Fruit fly (Drosophila melanogaster) whole organism, embryonic: ENCODE data around the gene Nasp.
A peak's percentile ranks its signal among the peaks of the same experiment; 100 is the strongest.

Experiments used
- CG11504 ChIP-seq: fragments of 200-800 bp; sonication (Bioruptor generic); optimal IDR thresholded peaks from 3 replicates; lab custom pipeline; 2019; ENCODE audit warnings: missing biosample characterization, mild to moderate bottlenecking, missing genetic modification characterization, moderate library complexity
- CG11560 ChIP-seq: fragments of 200-800 bp; sonication (Bioruptor generic); IDR thresholded peaks from 3 replicates; pipeline ENCODE4 v1.3.6; 2022; ENCODE audit warnings: missing biosample characterization, missing genetic modification characterization
- CG14860 ChIP-seq: fragments of 200-800 bp; sonication (Bioruptor generic); IDR thresholded peaks from 3 replicates; pipeline ENCODE4 v1.3.6; 2022; ENCODE audit warnings: missing biosample characterization, missing genetic modification characterization; ENCODE audit not compliant: partially characterized antibody
- CG16779 ChIP-seq: fragments of 200-800 bp; sonication (Bioruptor generic); IDR thresholded peaks from 2 replicates; pipeline ENCODE4 v1.3.6; 2022; ENCODE audit warnings: missing biosample characterization, missing genetic modification characterization
- CG16863 ChIP-seq: fragments of 200-800 bp; sonication (Bioruptor generic); optimal IDR thresholded peaks from 3 replicates; lab custom pipeline; 2016; ENCODE audit warnings: missing biosample characterization, missing genetic modification characterization
- CG17328 ChIP-seq: fragments of 200-800 bp; sonication (Bioruptor generic); IDR thresholded peaks from 2 replicates; pipeline ENCODE4 v1.3.6; 2022; ENCODE audit warnings: missing biosample characterization, missing genetic modification characterization
- CG17359 ChIP-seq: fragments of 200-800 bp; sonication (Bioruptor generic); optimal IDR thresholded peaks from 3 replicates; lab custom pipeline; 2018; ENCODE audit warnings: missing biosample characterization, mild to moderate bottlenecking, missing genetic modification characterization, moderate library complexity
- CG18764 ChIP-seq: fragments of 200-800 bp; sonication (Bioruptor generic); optimal IDR thresholded peaks from 3 replicates; lab custom pipeline; 2016; ENCODE audit warnings: missing biosample characterization, missing genetic modification characterization
- CG33557 ChIP-seq: fragments of 200-800 bp; sonication (Bioruptor generic); optimal IDR thresholded peaks from 2 replicates; lab custom pipeline; 2019; ENCODE audit warnings: missing biosample characterization, mild to moderate bottlenecking, missing genetic modification characterization, moderate library complexity
- CG42726 ChIP-seq: fragments of 200-800 bp; sonication (Bioruptor generic); IDR thresholded peaks from 2 replicates; pipeline ENCODE4 v1.3.6; 2022; ENCODE audit warnings: missing biosample characterization, missing genetic modification characterization; ENCODE audit not compliant: partially characterized antibody
- CG4328 ChIP-seq: fragments of 200-800 bp; sonication (Bioruptor generic); optimal IDR thresholded peaks from 3 replicates; lab custom pipeline; 2017; ENCODE audit warnings: missing biosample characterization, missing genetic modification reagents, missing genetic modification characterization
- CG4707 ChIP-seq: fragments of 200-800 bp; sonication (Bioruptor generic); optimal IDR thresholded peaks from 2 replicates; lab custom pipeline; 2018; ENCODE audit warnings: missing biosample characterization, mild to moderate bottlenecking, missing genetic modification characterization, moderate library complexity
- CG6813 ChIP-seq: fragments of 200-800 bp; sonication (Bioruptor generic); optimal IDR thresholded peaks from 2 replicates; lab custom pipeline; 2017; ENCODE audit warnings: missing biosample characterization, missing genetic modification characterization, mild to moderate bottlenecking, moderate library complexity, missing genetic modification reagents
- CG6854 ChIP-seq: fragments of 200-800 bp; sonication (Bioruptor generic); optimal IDR thresholded peaks from 3 replicates; lab custom pipeline; 2017; ENCODE audit warnings: missing biosample characterization, mild to moderate bottlenecking, missing genetic modification characterization
- CG7357 ChIP-seq: fragments of 200-800 bp; sonication (Bioruptor generic); IDR thresholded peaks from 3 replicates; pipeline ENCODE4 v1.3.6; 2022; ENCODE audit warnings: missing biosample characterization, missing genetic modification characterization
- CG7839 ChIP-seq: fragments of 200-800 bp; sonication (Bioruptor generic); optimal IDR thresholded peaks from 3 replicates; lab custom pipeline; 2018; ENCODE audit warnings: missing biosample characterization, mild to moderate bottlenecking, missing genetic modification characterization, moderate library complexity
- CG7963 ChIP-seq: fragments of 200-800 bp; sonication (Bioruptor generic); IDR thresholded peaks from 3 replicates; pipeline ENCODE4 v1.3.6; 2022; ENCODE audit warnings: missing biosample characterization, missing genetic modification characterization; ENCODE audit not compliant: partially characterized antibody
- CG9609 ChIP-seq: fragments of 200-800 bp; sonication (Bioruptor generic); optimal IDR thresholded peaks from 3 replicates; lab custom pipeline; 2016; ENCODE audit warnings: missing biosample characterization, missing genetic modification characterization
- Deaf1 ChIP-seq: fragments of 200-800 bp; optimal IDR thresholded peaks from 3 replicates; lab custom pipeline; 2019; ENCODE audit warnings: missing biosample characterization, mild to moderate bottlenecking, missing genetic modification characterization, moderate library complexity
- Doc2 ChIP-seq: fragments of 200-800 bp; sonication (Bioruptor generic); IDR thresholded peaks from 2 replicates; pipeline ENCODE4 v1.3.6; 2022; ENCODE audit warnings: missing biosample characterization, missing genetic modification characterization
- Doc3 ChIP-seq: fragments of 200-800 bp; sonication (Bioruptor generic); IDR thresholded peaks from 3 replicates; pipeline ENCODE4 v1.3.6; 2022; ENCODE audit warnings: missing biosample characterization, missing genetic modification characterization; ENCODE audit not compliant: partially characterized antibody
- E2f2 ChIP-seq: fragments of 200-800 bp; sonication (Bioruptor generic); IDR thresholded peaks from 2 replicates; pipeline ENCODE4 v1.3.6; 2022; ENCODE audit warnings: missing biosample characterization, missing genetic modification characterization
- HHEX ChIP-seq: fragments of 200-800 bp; sonication (Bioruptor generic); optimal IDR thresholded peaks from 3 replicates; lab custom pipeline; 2017; ENCODE audit warnings: missing biosample characterization, mild to moderate bottlenecking, missing genetic modification characterization, missing genetic modification reagents
- HLH4C ChIP-seq: fragments of 200-800 bp; sonication (Bioruptor generic); IDR thresholded peaks from 3 replicates; pipeline ENCODE4 v1.3.6; 2022; ENCODE audit warnings: missing biosample characterization, missing genetic modification characterization; ENCODE audit not compliant: partially characterized antibody
- Hey ChIP-seq: fragments of 200-800 bp; sonication (Bioruptor generic); optimal IDR thresholded peaks from 3 replicates; lab custom pipeline; 2018; ENCODE audit warnings: missing biosample characterization, mild to moderate bottlenecking, missing genetic modification characterization
- Hr51 ChIP-seq, 2 experiments: fragments of 200-800 bp; sonication (Bioruptor generic); optimal IDR thresholded peaks; 2 replicates in 1 of 2; 3 replicates in 1 of 2; lab custom pipeline; 2016 to 2018; ENCODE audit warnings: missing biosample characterization in 2 of 2, missing genetic modification characterization in 2 of 2, mild to moderate bottlenecking in 1 of 2, moderate library complexity in 1 of 2
- Max ChIP-seq: fragments of 200-800 bp; sonication (Bioruptor generic); optimal IDR thresholded peaks from 2 replicates; lab custom pipeline; 2016; ENCODE audit warnings: missing biosample characterization, mild to moderate bottlenecking, missing genetic modification characterization
- Nf-YB ChIP-seq: fragments of 200-800 bp; sonication (Bioruptor generic); optimal IDR thresholded peaks from 3 replicates; lab custom pipeline; 2019; ENCODE audit warnings: missing biosample characterization, mild to moderate bottlenecking, missing genetic modification characterization, moderate library complexity
- Side ChIP-seq: fragments of 200-800 bp; sonication (Bioruptor generic); optimal IDR thresholded peaks from 2 replicates; lab custom pipeline; 2016; ENCODE audit warnings: missing biosample characterization, missing genetic modification characterization
- cg ChIP-seq: fragments of 200-800 bp; sonication (Bioruptor generic); optimal IDR thresholded peaks from 3 replicates; lab custom pipeline; 2019; ENCODE audit warnings: missing biosample characterization, mild to moderate bottlenecking, missing genetic modification characterization, moderate library complexity
- croc ChIP-seq: fragments of 200-800 bp; sonication (Bioruptor generic); conservative IDR thresholded peaks from 3 replicates; pipeline ENCODE4 v1.3.6; 2022; ENCODE audit warnings: missing biosample characterization, missing genetic modification characterization
- dysf ChIP-seq: fragments of 200-800 bp; sonication (Bioruptor generic); IDR thresholded peaks from 3 replicates; pipeline ENCODE4 v1.3.6; 2022; ENCODE audit warnings: missing biosample characterization, missing genetic modification characterization
- ewg ChIP-seq: fragments of 200-800 bp; sonication (Bioruptor generic); optimal IDR thresholded peaks from 3 replicates; lab custom pipeline; 2017; ENCODE audit warnings: mild to moderate bottlenecking, missing biosample characterization, missing genetic modification reagents, missing genetic modification characterization
- gcm ChIP-seq: fragments of 200-800 bp; sonication (Bioruptor generic); optimal IDR thresholded peaks from 2 replicates; lab custom pipeline; 2019; ENCODE audit warnings: missing biosample characterization, mild to moderate bottlenecking, missing genetic modification characterization, moderate library complexity
- gro ChIP-seq: fragments of 200-800 bp; sonication (Bioruptor generic); optimal IDR thresholded peaks from 2 replicates; lab custom pipeline; 2016; ENCODE audit warnings: missing biosample characterization, missing genetic modification characterization
- h ChIP-seq: fragments of >200 bp; optimal IDR thresholded peaks from 2 replicates; lab custom pipeline; 2017
- hbn ChIP-seq: fragments of 200-800 bp; sonication (Bioruptor generic); IDR thresholded peaks from 2 replicates; pipeline ENCODE4 v1.3.6; 2022; ENCODE audit warnings: missing biosample characterization, missing genetic modification characterization; ENCODE audit not compliant: partially characterized antibody
- klu ChIP-seq: fragments of 200-800 bp; sonication (Bioruptor generic); IDR thresholded peaks from 2 replicates; pipeline ENCODE4 v1.3.6; 2022; ENCODE audit warnings: missing biosample characterization, missing genetic modification characterization
- lab ChIP-seq: fragments of 200-800 bp; sonication (Bioruptor generic); optimal IDR thresholded peaks from 3 replicates; lab custom pipeline; 2017; ENCODE audit warnings: missing biosample characterization, missing genetic modification characterization, mild to moderate bottlenecking, moderate library complexity, missing genetic modification reagents
- maf-S ChIP-seq: fragments of 200-800 bp; sonication (Bioruptor generic); optimal IDR thresholded peaks from 2 replicates; lab custom pipeline; 2016; ENCODE audit warnings: missing biosample characterization, missing genetic modification characterization
- nau ChIP-seq: fragments of 200-800 bp; sonication (Bioruptor generic); optimal IDR thresholded peaks from 3 replicates; lab custom pipeline; 2017; ENCODE audit warnings: missing biosample characterization, mild to moderate bottlenecking, missing genetic modification characterization, missing genetic modification reagents
- nerfin-2 ChIP-seq: fragments of 200-800 bp; sonication (Bioruptor generic); IDR thresholded peaks from 2 replicates; pipeline ENCODE4 v1.3.6; 2022; ENCODE audit warnings: missing biosample characterization, missing genetic modification characterization; ENCODE audit not compliant: partially characterized antibody
- nmo ChIP-seq: fragments of 200-800 bp; sonication (Bioruptor generic); optimal IDR thresholded peaks from 2 replicates; lab custom pipeline; 2018; ENCODE audit warnings: missing biosample characterization, mild to moderate bottlenecking, missing genetic modification characterization, moderate library complexity
- pzg ChIP-seq: fragments of 200-800 bp; sonication (Bioruptor generic); optimal IDR thresholded peaks from 3 replicates; lab custom pipeline; 2018; ENCODE audit warnings: missing biosample characterization, mild to moderate bottlenecking, missing genetic modification characterization, moderate library complexity
- sens ChIP-seq: fragments of 200-800 bp; sonication (Bioruptor generic); peaks from one replicate; lab custom pipeline; 2016; ENCODE audit warnings: missing biosample characterization, missing genetic modification characterization
- seq ChIP-seq: fragments of 200-800 bp; sonication (Bioruptor generic); IDR thresholded peaks from 2 replicates; pipeline ENCODE4 v1.3.6; 2022; ENCODE audit warnings: missing biosample characterization, missing genetic modification characterization
- toy ChIP-seq: fragments of 200-800 bp; sonication (Bioruptor generic); IDR thresholded peaks from 2 replicates; pipeline ENCODE4 v1.3.6; 2022; ENCODE audit warnings: missing biosample characterization, missing genetic modification characterization
- ttk ChIP-seq: fragments of 200-800 bp; sonication (Bioruptor generic); IDR thresholded peaks from 2 replicates; pipeline ENCODE4 v2.1.2; 2022; ENCODE audit warnings: missing biosample characterization, missing genetic modification characterization
- vfl ChIP-seq: fragments of 200-800 bp; sonication (Bioruptor generic); optimal IDR thresholded peaks from 2 replicates; lab custom pipeline; 2016; ENCODE audit warnings: missing biosample characterization, missing genetic modification characterization

The Nasp gene

DNA sequence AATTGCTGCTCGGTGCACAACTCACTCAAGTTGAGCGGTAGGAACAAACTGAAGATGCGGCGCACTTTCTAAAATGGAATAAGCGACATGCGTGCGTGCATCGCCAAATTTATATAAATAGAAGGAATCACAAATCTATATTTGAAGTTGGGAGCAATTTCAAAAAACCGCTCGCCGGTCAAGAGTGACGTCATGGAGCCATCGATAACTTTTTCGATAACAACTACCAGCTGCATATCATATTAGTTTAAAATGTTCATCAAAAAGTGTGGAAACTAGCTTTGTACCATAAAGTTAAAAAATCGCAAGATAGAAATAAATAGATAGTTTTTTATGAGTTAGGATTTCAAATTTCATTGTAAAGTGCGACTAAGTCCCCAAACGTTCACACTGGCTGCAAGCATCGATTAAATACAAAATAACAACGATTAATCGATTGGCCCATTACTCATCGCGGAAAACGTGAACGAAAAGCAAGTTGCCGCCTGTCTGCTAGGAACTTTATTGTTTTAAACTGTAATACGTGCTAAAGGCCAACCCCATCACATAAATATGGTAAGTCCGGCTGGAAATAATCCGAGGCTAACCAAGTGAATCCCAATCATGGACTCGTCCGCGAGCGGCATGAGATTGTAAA, 53.6 kb downstream of the Nasp start, which contains the start of the genes Pif1A, Pif1B and CCT7 (continued):
- TF ChIP-seq CG14860 (GFP tag; lab: Robert Waterston, UW) = peak; percentile 92
- no peak for TF ChIP-seq lab (GFP tag; lab: Kevin White, UChicago)
- peak; percentile 15 for TF ChIP-seq CG11504 (tag; lab: Kevin White, UChicago)
- no peak for TF ChIP-seq CG18764 (GFP tag; lab: Kevin White, UChicago)
- no peak for TF ChIP-seq seq
- no peak for TF ChIP-seq CG4707 (GFP tag; lab: Kevin White, UChicago)
- no peak for TF ChIP-seq CG4328
- TF ChIP-seq CG33557 (GFP tag; lab: Kevin White, UChicago) = no peak
- TF ChIP-seq pzg = peak; percentile 77
- peak; percentile 96 for TF ChIP-seq Doc3
- TF ChIP-seq gcm (GFP tag; lab: Kevin White, UChicago) = no peak
- no peak for TF ChIP-seq h (lab: Kevin White, UChicago)
- no peak for TF ChIP-seq HHEX (GFP tag; lab: Kevin White, UChicago)
- no peak for TF ChIP-seq Hr51 (GFP tag; optimal IDR thresholded peaks at IDR 0.05; lab: Kevin White, UChicago)
- peak; percentile 17 for TF ChIP-seq vfl (GFP tag; lab: Kevin White, UChicago)
- no peak for TF ChIP-seq klu (GFP tag; lab: Robert Waterston, UW)
- peak; percentile 95 for TF ChIP-seq hbn
- peak; percentile 28 for TF ChIP-seq CG16863 (GFP tag; lab: Kevin White, UChicago)
- peak; percentile 84; the same call in 2 of the 3 replicates for TF ChIP-seq CG11560 (tag; lab: Robert Waterston, UW)
- no peak for TF ChIP-seq maf-S
- TF ChIP-seq Nf-YB (GFP tag; lab: Kevin White, UChicago) = no peak
- TF ChIP-seq ewg (GFP tag; lab: Kevin White, UChicago) = no peak
- no peak for TF ChIP-seq ttk
- peak; percentile 61 for TF ChIP-seq Max (GFP tag; lab: Kevin White, UChicago)
- TF ChIP-seq CG9609 (GFP tag; lab: Kevin White, UChicago) = peak; percentile 27
- TF ChIP-seq CG17359 = no peak
- TF ChIP-seq CG6854 (GFP tag; lab: Kevin White, UChicago) = no peak
- TF ChIP-seq nerfin-2 (GFP tag; lab: Robert Waterston, UW) = peak; percentile 94
- TF ChIP-seq cg = no peak
- TF ChIP-seq CG7963 = peak; percentile 75
- no peak for TF ChIP-seq Side (GFP tag; lab: Kevin White, UChicago)
- TF ChIP-seq Deaf1 (tag; lab: Kevin White, UChicago) = no peak
- TF ChIP-seq E2f2 (GFP tag; lab: Robert Waterston, UW) = peak; percentile 85
- TF ChIP-seq Doc2 = no peak
- no peak for TF ChIP-seq CG16779 (GFP tag; lab: Robert Waterston, UW)
- TF ChIP-seq CG7357 = peak; percentile 89
- TF ChIP-seq gro (GFP tag; lab: Kevin White, UChicago) = no peak
- TF ChIP-seq dysf = no peak
- TF ChIP-seq CG7839 (tag; lab: Kevin White, UChicago) = no peak
- peak; percentile 47 for TF ChIP-seq nmo
- TF ChIP-seq nau = no peak
- TF ChIP-seq toy (GFP tag; lab: Robert Waterston, UW) = no peak
- TF ChIP-seq croc (GFP tag; lab: Robert Waterston, UW) = no peak
- TF ChIP-seq sens (GFP tag; lab: Kevin White, UChicago) = peak; percentile 66
- no peak for TF ChIP-seq Hey (tag; lab: Kevin White, UChicago)
- TF ChIP-seq CG6813 (GFP tag; lab: Kevin White, UChicago) = no peak
- peak; percentile 50; the same call in 1 of the 2 replicates for TF ChIP-seq CG42726 (GFP tag; lab: Robert Waterston, UW)
- TF ChIP-seq HLH4C = peak; percentile 96
- no peak for TF ChIP-seq CG17328 (GFP tag; lab: Robert Waterston, UW)
